Worm (Caenorhabditis elegans): ENCODE data around the gene str-232.

Gene str-232

ce11 chrV:16041925-16042742 is 26.6 kb upstream of the str-232 start, which contains the start of the genes his-2 and his-1:
his-2 (minus strand) TSS chrV:16042283.
his-1 (plus strand) TSS chrV:16042520.
- TF ChIP-seq flt-1 (GFP tag; IDR thresholded peaks at IDR 0.05) (peak; percentile 43), tbx-11 (GFP tag; IDR thresholded peaks at IDR 0.05) (peak; percentile 49; the same call in 1 of the 2 replicates), ama-1 (optimal IDR thresholded peaks at IDR 0.05) (peak; percentile 95), sea-1 (GFP tag; conservative IDR thresholded peaks at IDR 0.05) (peak; percentile 47; the same call in 1 of the 2 replicates), aly-1 (tag; optimal IDR thresholded peaks at IDR 0.05) (peak; percentile 61), pes-1 (GFP tag; IDR thresholded peaks at IDR 0.05) (peak; percentile 73)

- TF ChIP-seq pes-1 (GFP tag; IDR thresholded peaks at IDR 0.05) = no peak; the same call in 1 of the 2 replicates
- no peak for TF ChIP-seq hnd-1 (tag; optimal IDR thresholded peaks at IDR 0.05)
- TF ChIP-seq scrt-1 (GFP tag; IDR thresholded peaks at IDR 0.05) = no peak
- TF ChIP-seq tbx-37 (GFP tag; conservative IDR thresholded peaks at IDR 0.05) = no peak
- no peak for TF ChIP-seq tbx-11 (GFP tag; IDR thresholded peaks at IDR 0.05)
- TF ChIP-seq F13C5.2 (tag; optimal IDR thresholded peaks at IDR 0.05) = no peak
- no peak for TF ChIP-seq ama-1 (optimal IDR thresholded peaks at IDR 0.05)
- TF ChIP-seq B0310.2 (tag; optimal IDR thresholded peaks at IDR 0.05) = no peak
- TF ChIP-seq ceh-36 (tag; optimal IDR thresholded peaks at IDR 0.05) = no peak
- TF ChIP-seq ets-7 (tag; optimal IDR thresholded peaks at IDR 0.05) = no peak
- no peak for TF ChIP-seq hmbx-1 (tag; optimal IDR thresholded peaks at IDR 0.05)
- no peak for TF ChIP-seq ceh-13 (GFP tag; optimal IDR thresholded peaks at IDR 0.05)
- no peak for TF ChIP-seq aly-1 (tag; optimal IDR thresholded peaks at IDR 0.05)
- TF ChIP-seq tra-4 (tag; optimal IDR thresholded peaks at IDR 0.05) = no peak
- TF ChIP-seq flt-1 (GFP tag; IDR thresholded peaks at IDR 0.05) = no peak
- no peak for TF ChIP-seq sea-1 (GFP tag; conservative IDR thresholded peaks at IDR 0.05)
- TF ChIP-seq hmg-4 (GFP tag; optimal IDR thresholded peaks at IDR 0.05) = no peak
Measured at ce11 chrV:16041412-16041811, 25.9 kb upstream of the str-232 start.

DNA sequence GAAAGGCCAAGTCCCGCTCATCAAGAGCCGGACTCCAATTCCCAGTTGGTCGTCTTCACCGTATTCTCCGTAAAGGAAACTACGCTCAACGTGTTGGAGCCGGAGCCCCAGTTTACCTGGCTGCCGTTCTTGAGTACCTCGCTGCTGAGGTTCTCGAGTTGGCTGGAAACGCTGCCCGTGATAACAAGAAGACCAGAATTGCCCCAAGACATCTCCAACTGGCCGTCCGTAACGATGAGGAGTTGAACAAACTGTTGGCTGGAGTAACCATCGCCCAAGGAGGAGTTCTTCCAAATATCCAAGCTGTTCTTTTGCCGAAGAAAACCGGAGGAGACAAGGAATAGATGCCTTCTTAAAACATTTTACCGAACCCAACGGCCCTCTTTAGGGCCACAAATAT is 25.3 kb upstream of the str-232 start:
- TF ChIP-seq pes-1 (GFP tag; IDR thresholded peaks at IDR 0.05) = peak; percentile 61
- TF ChIP-seq flt-1 (GFP tag; IDR thresholded peaks at IDR 0.05) = 0 out of 2 replicates have a peak, but pooled peaks have one; percentile 6
- TF ChIP-seq hmbx-1 (tag; optimal IDR thresholded peaks at IDR 0.05) = peak; percentile 8
- peak; percentile 45 for TF ChIP-seq aly-1 (tag; optimal IDR thresholded peaks at IDR 0.05)
- peak; percentile 77 for TF ChIP-seq ama-1 (optimal IDR thresholded peaks at IDR 0.05)
- 0 out of 2 replicates have a peak, but pooled peaks have one; percentile 17 for TF ChIP-seq scrt-1 (GFP tag; IDR thresholded peaks at IDR 0.05)

ce11 chrV:16040140-16040827 is 24.7 kb upstream of the str-232 start, which contains the start of the genes his-4 and his-3:
his-4 (minus strand) TSS chrV:16040515.
his-3 (plus strand) TSS chrV:16040808.
- TF ChIP-seq pes-1 (GFP tag; IDR thresholded peaks at IDR 0.05) (peak; percentile 80), sea-1 (GFP tag; conservative IDR thresholded peaks at IDR 0.05) (peak; percentile 69), tbx-37 (GFP tag; conservative IDR thresholded peaks at IDR 0.05) (0 out of 2 replicates have a peak, but pooled peaks have one; percentile 9), ama-1 (optimal IDR thresholded peaks at IDR 0.05) (peak; percentile 87), aly-1 (tag; optimal IDR thresholded peaks at IDR 0.05) (peak; percentile 58), tbx-11 (GFP tag; IDR thresholded peaks at IDR 0.05) (0 out of 2 replicates have a peak, but pooled peaks have one; percentile 4), flt-1 (GFP tag; IDR thresholded peaks at IDR 0.05) (peak; percentile 59; the same call in 1 of the 2 replicates)

ce11 chrV:16036166-16036565 is 20.6 kb upstream of the str-232 start, which contains the start of gene T10C6.10:
T10C6.10 (plus strand) TSS chrV:16036413.
- no peak for TF ChIP-seq tra-4 (tag; optimal IDR thresholded peaks at IDR 0.05)
- no peak for TF ChIP-seq hnd-1 (tag; optimal IDR thresholded peaks at IDR 0.05)
- no peak for TF ChIP-seq tbx-37 (GFP tag; conservative IDR thresholded peaks at IDR 0.05)
- no peak for TF ChIP-seq ceh-13 (GFP tag; optimal IDR thresholded peaks at IDR 0.05)
- TF ChIP-seq B0310.2 (tag; optimal IDR thresholded peaks at IDR 0.05) = no peak
- TF ChIP-seq ama-1 (optimal IDR thresholded peaks at IDR 0.05) = no peak
- no peak for TF ChIP-seq sea-1 (GFP tag; conservative IDR thresholded peaks at IDR 0.05)
- TF ChIP-seq aly-1 (tag; optimal IDR thresholded peaks at IDR 0.05) = no peak
- TF ChIP-seq hmbx-1 (tag; optimal IDR thresholded peaks at IDR 0.05) = no peak
- no peak for TF ChIP-seq hmg-4 (GFP tag; optimal IDR thresholded peaks at IDR 0.05)
- no peak for TF ChIP-seq F13C5.2 (tag; optimal IDR thresholded peaks at IDR 0.05)
- TF ChIP-seq ets-7 (tag; optimal IDR thresholded peaks at IDR 0.05) = no peak
- no peak for TF ChIP-seq flt-1 (GFP tag; IDR thresholded peaks at IDR 0.05)
- TF ChIP-seq ceh-36 (tag; optimal IDR thresholded peaks at IDR 0.05) = no peak
- TF ChIP-seq tbx-11 (GFP tag; IDR thresholded peaks at IDR 0.05) = no peak
- no peak for TF ChIP-seq scrt-1 (GFP tag; IDR thresholded peaks at IDR 0.05)
- TF ChIP-seq pes-1 (GFP tag; IDR thresholded peaks at IDR 0.05) = no peak

DNA sequence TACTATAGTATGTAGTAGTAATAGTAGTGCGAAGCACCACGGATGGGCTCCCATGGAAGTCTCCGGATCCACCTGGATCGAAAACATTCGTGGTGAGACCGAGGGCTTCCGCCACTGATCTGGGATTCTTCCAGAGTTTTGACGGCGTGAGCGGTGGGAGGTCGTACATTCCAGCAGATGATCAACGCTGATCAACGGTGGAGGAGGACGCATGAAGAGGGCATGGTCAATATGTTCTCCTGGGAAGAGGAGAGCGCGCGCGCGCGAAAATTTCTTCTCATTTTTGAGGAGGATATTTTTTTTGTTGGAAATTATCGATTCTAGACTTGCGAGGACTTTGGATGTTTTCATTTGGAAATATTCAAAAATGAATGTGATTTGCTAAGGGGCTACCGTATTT is 17.9 kb upstream of the str-232 start:
- no peak for TF ChIP-seq B0310.2 (tag; optimal IDR thresholded peaks at IDR 0.05)
- no peak for TF ChIP-seq tbx-37 (GFP tag; conservative IDR thresholded peaks at IDR 0.05)
- TF ChIP-seq pes-1 (GFP tag; IDR thresholded peaks at IDR 0.05) = no peak
- TF ChIP-seq hmbx-1 (tag; optimal IDR thresholded peaks at IDR 0.05) = no peak
- no peak for TF ChIP-seq flt-1 (GFP tag; IDR thresholded peaks at IDR 0.05)
- no peak for TF ChIP-seq ceh-13 (GFP tag; optimal IDR thresholded peaks at IDR 0.05)
- no peak for TF ChIP-seq F13C5.2 (tag; optimal IDR thresholded peaks at IDR 0.05)
- no peak for TF ChIP-seq ama-1 (optimal IDR thresholded peaks at IDR 0.05)
- TF ChIP-seq ets-7 (tag; optimal IDR thresholded peaks at IDR 0.05) = no peak
- TF ChIP-seq scrt-1 (GFP tag; IDR thresholded peaks at IDR 0.05) = no peak
- TF ChIP-seq ceh-36 (tag; optimal IDR thresholded peaks at IDR 0.05) = no peak

ce11 chrV:16032761-16033160 is 17.2 kb upstream of the str-232 start, which contains the start of gene T10C6.16:
T10C6.16 (minus strand) TSS chrV:16033005.
- TF ChIP-seq tbx-11 (GFP tag; IDR thresholded peaks at IDR 0.05) (no peak), flt-1 (GFP tag; IDR thresholded peaks at IDR 0.05) (no peak), hmg-4 (GFP tag; optimal IDR thresholded peaks at IDR 0.05) (no peak), B0310.2 (tag; optimal IDR thresholded peaks at IDR 0.05) (no peak), tbx-37 (GFP tag; conservative IDR thresholded peaks at IDR 0.05) (no peak), ets-7 (tag; optimal IDR thresholded peaks at IDR 0.05) (no peak)
